Fruit fly (Drosophila melanogaster) S2 (cell line): ENCODE measurements around the gene CG8675.

Source experiments
- CG8478 ChIP-seq: fragments of >200 bp; optimal IDR thresholded peaks from 2 replicates; lab custom pipeline; 2018
- CTCF ChIP-seq, 2 experiments: fragments of >200 bp; optimal IDR thresholded peaks; 2 replicates each; lab custom pipeline; 2018

- TF ChIP-seq CTCF (optimal IDR thresholded peaks at IDR 0.05; lab: Kevin White, UChicago) (no peak), CG8478 (lab: Kevin White, UChicago) (no peak)
Measured at dm6 chrX:17221142-17221541, 28.2 kb downstream of the CG8675 start, which contains the start of gene CG5172.
